Fruit fly (Drosophila melanogaster): ENCODE measurements around the gene CG31198.

Gene CG31198

dm6 chr3R:21780086-21780485, 26.0 kb downstream of the CG31198 start:
- TF ChIP-seq Myc (optimal IDR thresholded peaks at IDR 0.05): no peak
- TF ChIP-seq ttk (optimal IDR thresholded peaks at IDR 0.05): no peak
- no peak for TF ChIP-seq h (optimal IDR thresholded peaks at IDR 0.05)
- no peak for TF ChIP-seq psq (optimal IDR thresholded peaks at IDR 0.05)
- no peak for TF ChIP-seq insv (optimal IDR thresholded peaks at IDR 0.05)
- no peak for TF ChIP-seq Sin3A (optimal IDR thresholded peaks at IDR 0.05)

DNA sequence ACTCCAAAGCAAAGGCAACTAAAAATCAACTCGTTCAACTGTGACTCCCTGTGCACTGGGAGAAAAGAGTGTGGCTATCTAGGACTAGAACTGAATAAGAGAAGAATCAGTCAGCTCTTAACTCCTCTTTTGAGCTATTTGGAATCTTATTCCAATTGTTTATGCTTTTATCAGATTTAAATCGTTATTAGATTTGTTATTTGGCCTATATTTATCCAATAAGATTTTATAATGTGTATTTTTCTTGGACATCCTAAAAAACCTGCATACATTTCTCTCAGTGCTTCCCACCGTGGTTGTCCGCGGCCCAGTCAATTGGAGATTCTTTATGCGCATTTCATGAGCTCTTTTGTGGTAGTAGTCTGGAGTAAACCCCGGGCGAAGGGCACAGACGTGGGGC, 27.3 kb downstream of the CG31198 start:
- no peak for TF ChIP-seq psq (optimal IDR thresholded peaks at IDR 0.05)
- TF ChIP-seq ttk (optimal IDR thresholded peaks at IDR 0.05): no peak
- TF ChIP-seq insv (optimal IDR thresholded peaks at IDR 0.05): no peak
- no peak for TF ChIP-seq h (optimal IDR thresholded peaks at IDR 0.05)
- TF ChIP-seq Sin3A (optimal IDR thresholded peaks at IDR 0.05): no peak
- TF ChIP-seq Myc (optimal IDR thresholded peaks at IDR 0.05): no peak

DNA sequence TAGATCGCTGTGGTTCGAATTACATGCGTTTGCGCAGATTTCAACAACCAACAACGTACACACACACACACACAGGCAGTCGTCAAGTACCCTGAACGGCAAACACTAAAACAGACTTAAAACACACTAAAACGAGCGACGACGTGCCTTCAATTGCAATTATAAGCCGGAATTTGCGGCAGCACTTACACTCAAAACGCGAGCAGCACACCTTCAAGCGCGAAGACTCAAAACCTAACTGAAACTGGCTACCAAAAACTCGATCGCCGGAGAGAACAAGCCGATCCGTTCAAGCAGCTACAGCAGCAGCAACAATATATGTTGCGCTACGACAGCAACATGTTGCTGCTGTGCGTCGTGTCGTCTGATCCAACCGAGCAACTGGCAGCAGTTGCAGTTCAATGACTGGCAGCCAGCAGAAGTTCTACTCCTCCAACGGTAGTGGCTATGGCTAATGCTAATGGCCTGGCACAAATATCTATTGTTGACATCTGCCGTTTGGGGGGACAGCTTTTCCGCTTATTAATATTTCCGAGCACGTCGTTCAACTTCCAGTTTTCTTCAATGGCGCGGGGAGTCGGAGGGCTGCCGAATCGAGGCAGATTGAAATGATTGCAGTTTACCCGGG, 28.3 kb downstream of the CG31198 start, which contains the start of gene tsl:
TSS of gene tsl (minus strand) at position 242 of the 628 bp plus-strand sequence.
- TF ChIP-seq Sin3A (optimal IDR thresholded peaks at IDR 0.05): no peak
- TF ChIP-seq Myc (optimal IDR thresholded peaks at IDR 0.05): no peak
- TF ChIP-seq psq (optimal IDR thresholded peaks at IDR 0.05): no peak
- no peak for TF ChIP-seq insv (optimal IDR thresholded peaks at IDR 0.05)
- TF ChIP-seq ttk (optimal IDR thresholded peaks at IDR 0.05): no peak
- no peak for TF ChIP-seq h (optimal IDR thresholded peaks at IDR 0.05)

DNA sequence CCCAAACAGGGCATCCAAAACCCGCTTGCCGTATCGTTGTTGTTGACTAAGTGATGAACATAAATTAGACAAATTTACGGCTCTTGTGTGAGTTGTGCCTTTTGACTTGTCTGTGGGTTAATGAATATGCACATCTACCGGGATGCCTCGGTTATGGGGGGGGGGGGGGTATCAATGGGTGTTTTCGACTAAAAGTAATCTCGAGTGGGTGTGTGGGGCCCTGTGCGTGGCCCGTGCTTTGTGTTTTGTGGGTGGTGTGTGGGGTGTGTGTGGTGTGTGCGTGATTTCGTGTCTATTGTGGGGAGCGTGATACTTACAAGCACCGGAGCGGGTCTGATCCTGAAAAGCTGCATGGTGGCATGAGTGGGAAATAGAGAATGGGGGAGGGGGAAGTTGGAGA, 36.3 kb downstream of the CG31198 start:
- TF ChIP-seq ttk (optimal IDR thresholded peaks at IDR 0.05): no peak
- TF ChIP-seq insv (optimal IDR thresholded peaks at IDR 0.05): no peak
- no peak for TF ChIP-seq h (optimal IDR thresholded peaks at IDR 0.05)
- TF ChIP-seq Myc (optimal IDR thresholded peaks at IDR 0.05): no peak

DNA sequence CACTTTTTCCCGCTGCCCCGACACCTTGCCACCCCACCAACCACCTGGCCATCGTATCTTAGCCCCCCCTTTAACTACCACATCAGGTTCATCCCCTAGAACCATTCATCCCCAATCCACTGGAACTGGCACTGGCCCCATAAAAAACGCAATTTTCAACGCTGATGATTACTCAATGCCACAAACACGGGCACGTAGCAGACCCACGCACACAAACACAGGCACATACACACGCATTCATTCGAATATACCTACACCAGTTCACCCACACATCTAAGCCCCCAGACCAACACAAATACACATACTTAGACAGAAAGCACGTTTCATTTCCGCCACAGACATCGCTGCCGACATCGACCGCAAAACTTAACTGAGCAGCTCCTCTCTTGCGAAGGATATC, 39.6 kb downstream of the CG31198 start:
- TF ChIP-seq Sin3A (optimal IDR thresholded peaks at IDR 0.05) (no peak), psq (optimal IDR thresholded peaks at IDR 0.05) (no peak), Myc (optimal IDR thresholded peaks at IDR 0.05) (no peak), h (optimal IDR thresholded peaks at IDR 0.05) (no peak), insv (optimal IDR thresholded peaks at IDR 0.05) (no peak), ttk (optimal IDR thresholded peaks at IDR 0.05) (no peak)

dm6 chr3R:21807264-21807663, 53.1 kb downstream of the CG31198 start:
- TF ChIP-seq ttk (optimal IDR thresholded peaks at IDR 0.05) (no peak), Myc (optimal IDR thresholded peaks at IDR 0.05) (no peak), Sin3A (optimal IDR thresholded peaks at IDR 0.05) (no peak), insv (optimal IDR thresholded peaks at IDR 0.05) (no peak), psq (optimal IDR thresholded peaks at IDR 0.05) (no peak), h (optimal IDR thresholded peaks at IDR 0.05) (no peak)

Measured in Kc167 (cell line).